Fruit fly (Drosophila melanogaster): Measurements from ENCODE around the gene CG12091.

CG12091 gene

dm6 chr3L:1549148-1549547 is 12.5 kb upstream of the CG12091 start (continued):
- TF ChIP-seq CG10654 (GFP tag; optimal IDR thresholded peaks at IDR 0.05) (no peak), sr (GFP tag; IDR thresholded peaks at IDR 0.05) (0 out of 3 replicates have a peak, but pooled peaks have one; percentile 11), CG8359 (GFP tag; optimal IDR thresholded peaks at IDR 0.05; ENCODE audit: borderline replicate concordance) (no peak), TFAM (GFP tag; optimal IDR thresholded peaks at IDR 0.05) (no peak), inv (GFP tag; IDR thresholded peaks at IDR 0.05; ENCODE audit: partially characterized antibody) (no peak), Hmx (GFP tag; optimal IDR thresholded peaks at IDR 0.05) (no peak), CG3163 (GFP tag; optimal IDR thresholded peaks at IDR 0.05) (no peak), NfI (GFP tag; optimal IDR thresholded peaks at IDR 0.05) (no peak), CG11247 (GFP tag; IDR thresholded peaks at IDR 0.05) (no peak), CkIIα-i1 (GFP tag; IDR thresholded peaks at IDR 0.05) (no peak), aop (GFP tag; IDR thresholded peaks at IDR 0.05) (no peak), Lpt (GFP tag; optimal IDR thresholded peaks at IDR 0.05) (no peak), Antp (GFP tag; optimal IDR thresholded peaks at IDR 0.05) (no peak), ro (GFP tag; IDR thresholded peaks at IDR 0.05) (no peak), CG14050 (GFP tag; IDR thresholded peaks at IDR 0.05) (no peak), GATAe (GFP tag; conservative IDR thresholded peaks at IDR 0.05) (no peak), Jarid2 (GFP tag; optimal IDR thresholded peaks at IDR 0.05) (peak; percentile 3), sob (GFP tag; IDR thresholded peaks at IDR 0.05) (peak; percentile 5; the same call in 1 of the 2 replicates), maf-S (GFP tag; optimal IDR thresholded peaks at IDR 0.05) (no peak), az2 (GFP tag; optimal IDR thresholded peaks at IDR 0.05) (no peak), CG1233 (GFP tag; optimal IDR thresholded peaks at IDR 0.05) (no peak), CG17802 (tag; optimal IDR thresholded peaks at IDR 0.05) (no peak), danr (GFP tag; IDR thresholded peaks at IDR 0.05) (no peak; the same call in 1 of the 2 replicates), Oaz (GFP tag; IDR thresholded peaks at IDR 0.05) (no peak), ranshi (GFP tag; IDR thresholded peaks at IDR 0.05) (peak; percentile 36; the same call in 1 of the 2 replicates), pzg (GFP tag; optimal IDR thresholded peaks at IDR 0.05) (no peak), Sox102F (GFP tag; optimal IDR thresholded peaks at IDR 0.05) (peak; percentile 49), corto (GFP tag; optimal IDR thresholded peaks at IDR 0.05) (no peak), Vsx1 (GFP tag; optimal IDR thresholded peaks at IDR 0.05) (no peak), Elba2 (GFP tag; optimal IDR thresholded peaks at IDR 0.05) (no peak), pum (GFP tag; optimal IDR thresholded peaks at IDR 0.05) (no peak), NC2β (GFP tag; optimal IDR thresholded peaks at IDR 0.05) (no peak), CG11723 (GFP tag; optimal IDR thresholded peaks at IDR 0.05) (no peak), eyg (GFP tag; optimal IDR thresholded peaks at IDR 0.05) (no peak), Dad (GFP tag; optimal IDR thresholded peaks at IDR 0.05) (no peak), NFAT (GFP tag; IDR thresholded peaks at IDR 0.05) (peak; percentile 29), CG4360 (GFP tag; IDR thresholded peaks at IDR 0.05) (0 out of 2 replicates have a peak, but pooled peaks have one; percentile 42), CG18764 (GFP tag; optimal IDR thresholded peaks at IDR 0.05) (no peak), Max (GFP tag; optimal IDR thresholded peaks at IDR 0.05) (peak; percentile 33), ato (GFP tag; IDR thresholded peaks at IDR 0.05; ENCODE audit: partially characterized antibody) (no peak), MTF-1 (GFP tag; optimal IDR thresholded peaks at IDR 0.05; ENCODE audit: borderline replicate concordance) (no peak), Dll (GFP tag; IDR thresholded peaks at IDR 0.05; ENCODE audit: partially characterized antibody) (no peak), knrl (GFP tag; IDR thresholded peaks at IDR 0.05; ENCODE audit: partially characterized antibody) (no peak), lbe (GFP tag; optimal IDR thresholded peaks at IDR 0.05) (no peak), sd (tag; optimal IDR thresholded peaks at IDR 0.05) (peak; percentile 63), HLHmδ (GFP tag; optimal IDR thresholded peaks at IDR 0.05) (no peak), CG9817 (tag; optimal IDR thresholded peaks at IDR 0.05) (peak; percentile 2), Neu2 (GFP tag; optimal IDR thresholded peaks at IDR 0.05; ENCODE audit: borderline replicate concordance) (no peak), CoRest (tag; optimal IDR thresholded peaks at IDR 0.05) (peak; percentile 25), CG7963 (GFP tag; IDR thresholded peaks at IDR 0.05; ENCODE audit: partially characterized antibody) (no peak), YL-1 (GFP tag; optimal IDR thresholded peaks at IDR 0.05) (no peak)
